Worm (Caenorhabditis elegans): ENCODE measurements around the gene gex-3.

gex-3 gene

ce11 chrIV:12441715-12442114 lies 37.5 kb downstream of the gex-3 start, which contains the start of gene C25G4.17:
Gene C25G4.17 (plus strand): TSS chrIV:12442015.
- TF ChIP-seq mcd-1 (GFP tag; IDR thresholded peaks at IDR 0.05) = no peak
- TF ChIP-seq rcor-1 (GFP tag; IDR thresholded peaks at IDR 0.05) = no peak
- TF ChIP-seq lin-26 (GFP tag; IDR thresholded peaks at IDR 0.05) = no peak
- no peak for TF ChIP-seq unc-130 (GFP tag; optimal IDR thresholded peaks at IDR 0.05)
- no peak for TF ChIP-seq xnd-1 (tag; optimal IDR thresholded peaks at IDR 0.05)
- no peak for TF ChIP-seq nhr-90 (tag; optimal IDR thresholded peaks at IDR 0.05)
- TF ChIP-seq cebp-1 (GFP tag; IDR thresholded peaks at IDR 0.05) = no peak
- no peak for TF ChIP-seq cebp-1 (tag; optimal IDR thresholded peaks at IDR 0.05)
- TF ChIP-seq somi-1 (GFP tag; optimal IDR thresholded peaks at IDR 0.05) = no peak
- TF ChIP-seq tbp1 (GFP tag; optimal IDR thresholded peaks at IDR 0.05) = no peak
- TF ChIP-seq mes-4 (tag; optimal IDR thresholded peaks at IDR 0.05) = no peak
- TF ChIP-seq lir-1 (GFP tag; conservative IDR thresholded peaks at IDR 0.05) = no peak
- TF ChIP-seq mel-28 (tag; optimal IDR thresholded peaks at IDR 0.05; ENCODE audit: borderline replicate concordance) = no peak
- no peak for TF ChIP-seq unc-62 (GFP tag; optimal IDR thresholded peaks at IDR 0.05)
- no peak for TF ChIP-seq snpc-4 (GFP tag; optimal IDR thresholded peaks at IDR 0.05)
- TF ChIP-seq snpc-4 (tag; optimal IDR thresholded peaks at IDR 0.05) = no peak
- no peak for TF ChIP-seq sea-2 (GFP tag; IDR thresholded peaks at IDR 0.05)
- no peak for TF ChIP-seq egrh-3 (GFP tag; IDR thresholded peaks at IDR 0.05)

- no peak for TF ChIP-seq bed-2 (GFP tag; IDR thresholded peaks at IDR 0.05)
- no peak for TF ChIP-seq lir-1 (GFP tag; conservative IDR thresholded peaks at IDR 0.05)
- no peak for TF ChIP-seq hrde-1 (tag; optimal IDR thresholded peaks at IDR 0.05; ENCODE audit: borderline replicate concordance)
- no peak for TF ChIP-seq die-1 (tag; optimal IDR thresholded peaks at IDR 0.05)
- no peak for TF ChIP-seq cebp-2 (GFP tag; IDR thresholded peaks at IDR 0.05)
- TF ChIP-seq F39B2.1 (GFP tag; IDR thresholded peaks at IDR 0.05) = no peak
- TF ChIP-seq egl-18 (GFP tag; IDR thresholded peaks at IDR 0.05) = no peak
Measured at ce11 chrIV:12443936-12444335, 39.7 kb downstream of the gex-3 start, which contains the start of gene C25G4.2. Gene C25G4.2 (minus strand): TSS chrIV:12444035.

ce11 chrIV:12445463-12445934 lies 41.3 kb downstream of the gex-3 start, which contains the start of gene C25G4.3:
Gene C25G4.3 (minus strand): TSS chrIV:12445884.
- TF ChIP-seq lsl-1 (GFP tag; optimal IDR thresholded peaks at IDR 0.05) (peak; percentile 62), K11D2.4 (GFP tag; IDR thresholded peaks at IDR 0.05) (no peak), xnd-1 (tag; optimal IDR thresholded peaks at IDR 0.05) (peak; percentile 49), F49E8.2 (tag; optimal IDR thresholded peaks at IDR 0.05; ENCODE audit: insufficient read depth) (no peak), F33H1.4 (GFP tag; IDR thresholded peaks at IDR 0.05) (peak; percentile 44; the same call in 1 of the 2 replicates), efl-1 (GFP tag; optimal IDR thresholded peaks at IDR 0.05) (peak; percentile 66), Y53G8AR.9 (GFP tag; conservative IDR thresholded peaks at IDR 0.05) (no peak), ceh-40 (GFP tag; IDR thresholded peaks at IDR 0.05) (no peak), madf-6 (GFP tag; IDR thresholded peaks at IDR 0.05) (peak; percentile 72), egl-18 (GFP tag; IDR thresholded peaks at IDR 0.05) (no peak), attf-6 (GFP tag; IDR thresholded peaks at IDR 0.05) (0 out of 2 replicates have a peak, but pooled peaks have one; percentile 46)

- peak; percentile 48; the same call in 1 of the 2 replicates for TF ChIP-seq hmg-1.2 (GFP tag; IDR thresholded peaks at IDR 0.05)
- no peak for TF ChIP-seq F55B11.4 (tag; optimal IDR thresholded peaks at IDR 0.05; ENCODE audit: borderline replicate concordance, insufficient read depth)
- peak; percentile 22 for TF ChIP-seq ZK185.1 (tag; optimal IDR thresholded peaks at IDR 0.05; ENCODE audit: poor library complexity, severe bottlenecking)
- 0 out of 2 replicates have a peak, but pooled peaks have one; percentile 47 for TF ChIP-seq ekl-4 (GFP tag; IDR thresholded peaks at IDR 0.05)
- TF ChIP-seq Y53F4B.3 (GFP tag; IDR thresholded peaks at IDR 0.05) = no peak
- no peak for TF ChIP-seq pha-4 (tag; optimal IDR thresholded peaks at IDR 0.05)
- TF ChIP-seq F23B12.7 (tag; optimal IDR thresholded peaks at IDR 0.05; ENCODE audit: insufficient read depth) = no peak
- no peak for TF ChIP-seq egl-44 (GFP tag; IDR thresholded peaks at IDR 0.05)
- TF ChIP-seq xnd-1 (tag; optimal IDR thresholded peaks at IDR 0.05) = peak; percentile 22
- TF ChIP-seq die-1 (tag; optimal IDR thresholded peaks at IDR 0.05) = no peak
- TF ChIP-seq madf-6 (GFP tag; IDR thresholded peaks at IDR 0.05) = peak; percentile 49
- TF ChIP-seq sdz-38 (tag; optimal IDR thresholded peaks at IDR 0.05) = no peak
- TF ChIP-seq efl-1 (GFP tag; optimal IDR thresholded peaks at IDR 0.05) = peak; percentile 54
- TF ChIP-seq rec-8 (tag; optimal IDR thresholded peaks at IDR 0.05) = no peak
Measured at ce11 chrIV:12451225-12451831, 47.1 kb downstream of the gex-3 start, which contains the start of gene dpy-26. Gene dpy-26 (minus strand): TSS chrIV:12451335.

All from whole organism, young adult.